Fruit fly (Drosophila melanogaster) whole organism, adult: Measurements from ENCODE around the gene Phae2.

ENCODE experiments used
- CG11617 ChIP-seq: fragments of 200-800 bp; sonication (Bioruptor generic); optimal IDR thresholded peaks from 2 replicates; lab custom pipeline; 2017; ENCODE audit warnings: mild to moderate bottlenecking, missing biosample characterization, missing genetic modification reagents, missing genetic modification characterization
- CG12768 ChIP-seq: fragments of 200-800 bp; sonication (Bioruptor generic); optimal IDR thresholded peaks from 2 replicates; lab custom pipeline; 2017; ENCODE audit warnings: missing biosample characterization, missing genetic modification characterization, mild to moderate bottlenecking, moderate library complexity, missing genetic modification reagents

DNA sequence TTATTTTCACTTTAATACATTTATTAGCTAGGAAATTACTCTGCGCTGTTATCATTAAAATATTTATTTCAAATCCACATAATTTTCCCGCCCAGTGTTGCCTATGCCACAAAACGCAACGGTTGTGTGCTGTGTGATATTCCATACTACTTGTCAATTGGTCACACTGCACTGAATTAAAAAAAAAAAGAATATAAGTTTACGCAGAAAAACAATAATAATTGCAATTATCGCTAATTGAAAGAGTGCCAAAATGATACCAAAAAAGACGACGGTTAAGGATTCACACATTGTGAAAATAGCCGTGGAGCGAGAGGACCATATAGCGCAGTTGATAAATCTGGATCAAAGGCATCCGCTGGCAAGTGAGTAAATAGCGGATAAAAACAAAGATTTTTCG is 13.2 kb upstream of the Phae2 start, which contains the start of gene Ced-12:
- TF ChIP-seq CG11617 (peak; percentile 26), CG12768 (no peak)
